Worm (Caenorhabditis elegans) whole organism, young adult: ENCODE results near the gene zig-13.
A peak's percentile ranks its signal among the peaks of the same experiment; 100 is the strongest.

Experiments
- B0336.3 ChIP-seq: fragments of 200-800 bp; sonication (Bioruptor generic); IDR thresholded peaks from 2 replicates; pipeline ENCODE4 v1.3.6; 2022; ENCODE audit warnings: missing genetic modification characterization, missing compliant biosample characterization
- D2030.7 ChIP-seq: fragments of 200-800 bp; sonication (Bioruptor generic); IDR thresholded peaks from 2 replicates; pipeline ENCODE4 v1.3.6; 2022; ENCODE audit warnings: missing genetic modification reagents, missing genetic modification characterization, missing compliant biosample characterization
- F39B2.1 ChIP-seq: fragments of 200-800 bp; sonication (Bioruptor generic); IDR thresholded peaks from 2 replicates; pipeline ENCODE4 v1.3.6; 2022; ENCODE audit warnings: missing genetic modification reagents, missing genetic modification characterization, missing compliant biosample characterization
- F49E8.2 ChIP-seq: sonication (generic microtip); optimal IDR thresholded peaks from 3 replicates; lab custom pipeline; 2017; ENCODE audit warnings: missing genetic modification characterization, mild to moderate bottlenecking, missing compliant biosample characterization, antibody characterized with exemption, moderate library complexity; ENCODE audit not compliant: insufficient read depth
- T26A5.8 ChIP-seq: sonication (generic microtip); optimal IDR thresholded peaks from 2 replicates; lab custom pipeline; 2016; ENCODE audit warnings: missing genetic modification characterization, missing compliant biosample characterization
- Y53F4B.3 ChIP-seq: fragments of 200-800 bp; sonication (Bioruptor generic); IDR thresholded peaks from 2 replicates; pipeline ENCODE4 v1.3.6; 2022; ENCODE audit warnings: missing genetic modification reagents, missing genetic modification characterization, missing compliant biosample characterization
- Y56A3A.18 ChIP-seq: fragments of 200-800 bp; sonication (Bioruptor generic); IDR thresholded peaks from 2 replicates; pipeline ENCODE4 v1.3.6; 2022; ENCODE audit warnings: missing genetic modification reagents, missing genetic modification characterization, missing compliant biosample characterization
- atf-7 ChIP-seq: sonication (generic microtip); optimal IDR thresholded peaks from 2 replicates; lab custom pipeline; 2017; ENCODE audit warnings: mild to moderate bottlenecking, missing genetic modification characterization, missing compliant biosample characterization
- athp-1 ChIP-seq: sonication (generic microtip); optimal IDR thresholded peaks from 2 replicates; lab custom pipeline; 2017; ENCODE audit warnings: mild to moderate bottlenecking, missing genetic modification characterization, missing compliant biosample characterization
- attf-3 ChIP-seq: fragments of 200-800 bp; sonication (Bioruptor generic); conservative IDR thresholded peaks from 2 replicates; pipeline ENCODE4 v1.3.6; 2022; ENCODE audit warnings: missing genetic modification reagents, missing genetic modification characterization, missing compliant biosample characterization
- attf-5 ChIP-seq: fragments of 200-800 bp; sonication (Bioruptor generic); optimal IDR thresholded peaks from 2 replicates; lab custom pipeline; 2018; ENCODE audit warnings: mild to moderate bottlenecking, missing genetic modification characterization, missing compliant biosample characterization
- attf-6 ChIP-seq: fragments of 200-800 bp; sonication (Bioruptor generic); IDR thresholded peaks from 2 replicates; pipeline ENCODE4 v1.3.6; 2022; ENCODE audit warnings: missing genetic modification reagents, missing genetic modification characterization, missing compliant biosample characterization
- ccch-3 ChIP-seq: fragments of 200-800 bp; sonication (Bioruptor generic); optimal IDR thresholded peaks from 2 replicates; lab custom pipeline; 2018; ENCODE audit warnings: mild to moderate bottlenecking, missing genetic modification characterization, missing compliant biosample characterization
- cebp-1 ChIP-seq, 2 experiments: fragments of 200-800 bp in 1 of 2; sonication (Bioruptor generic) in 1 of 2; sonication (generic microtip) in 1 of 2; IDR thresholded peaks in 1 of 2; optimal IDR thresholded peaks in 1 of 2; 2 replicates each; pipeline versions ENCODE4 v1.3.6 to Lab custom; 2017 to 2022; ENCODE audit warnings: missing compliant biosample characterization in 2 of 2, missing genetic modification characterization in 2 of 2, mild to moderate bottlenecking in 1 of 2, missing genetic modification reagents in 1 of 2, moderate library complexity in 1 of 2
- ceh-40 ChIP-seq: fragments of 200-800 bp; sonication (Bioruptor generic); IDR thresholded peaks from 2 replicates; pipeline ENCODE4 v1.3.6; 2022; ENCODE audit warnings: missing genetic modification characterization, missing compliant biosample characterization
- chd-7 ChIP-seq: sonication (generic microtip); optimal IDR thresholded peaks from 2 replicates; lab custom pipeline; 2016; ENCODE audit warnings: mild to moderate bottlenecking, missing genetic modification characterization, moderate library complexity, missing compliant biosample characterization
- dox-1 ChIP-seq: fragments of 200-800 bp; sonication (Bioruptor generic); IDR thresholded peaks from 2 replicates; pipeline ENCODE4 v1.3.6; 2022; ENCODE audit warnings: missing genetic modification reagents, missing genetic modification characterization, missing compliant biosample characterization
- egl-18 ChIP-seq: fragments of 200-800 bp; sonication (Bioruptor generic); IDR thresholded peaks from 2 replicates; pipeline ENCODE4 v1.3.6; 2022; ENCODE audit warnings: missing genetic modification reagents, missing genetic modification characterization, missing compliant biosample characterization
- egrh-3 ChIP-seq: fragments of 200-800 bp; sonication (Bioruptor generic); IDR thresholded peaks from 2 replicates; pipeline ENCODE4 v1.3.6; 2022; ENCODE audit warnings: missing genetic modification reagents, missing genetic modification characterization, missing compliant biosample characterization
- gei-17 ChIP-seq: fragments of 200-800 bp; sonication (Bioruptor generic); optimal IDR thresholded peaks from 2 replicates; lab custom pipeline; 2018; ENCODE audit warnings: mild to moderate bottlenecking, missing genetic modification characterization, missing compliant biosample characterization
- hmg-1.2 ChIP-seq: fragments of 200-800 bp; sonication (Bioruptor generic); IDR thresholded peaks from 2 replicates; pipeline ENCODE4 v1.3.6; 2022; ENCODE audit warnings: missing genetic modification reagents, missing genetic modification characterization, missing compliant biosample characterization
- hrde-1 ChIP-seq: sonication (generic microtip); optimal IDR thresholded peaks from 2 replicates; lab custom pipeline; 2016; ENCODE audit warnings: missing genetic modification characterization, mild to moderate bottlenecking, missing compliant biosample characterization, moderate library complexity, missing genotype, missing genetic modification reagents, borderline replicate concordance
- lir-1 ChIP-seq: fragments of 200-800 bp; sonication (Bioruptor generic); conservative IDR thresholded peaks from 2 replicates; pipeline ENCODE4 v1.3.6; 2022; ENCODE audit warnings: missing genetic modification reagents, missing genetic modification characterization, missing compliant biosample characterization
- madf-10 ChIP-seq: sonication (generic microtip); optimal IDR thresholded peaks from 2 replicates; lab custom pipeline; 2016; ENCODE audit warnings: mild to moderate bottlenecking, missing genetic modification characterization, missing compliant biosample characterization
- mcd-1 ChIP-seq: fragments of 200-800 bp; sonication (Bioruptor generic); IDR thresholded peaks from 2 replicates; pipeline ENCODE4 v1.3.6; 2022; ENCODE audit warnings: missing genetic modification reagents, missing genetic modification characterization, missing compliant biosample characterization
- mes-4 ChIP-seq: sonication (generic microtip); optimal IDR thresholded peaks from 2 replicates; lab custom pipeline; 2016; ENCODE audit warnings: missing genotype, missing genetic modification characterization, missing compliant biosample characterization
- mxl-1 ChIP-seq: sonication (generic microtip); optimal IDR thresholded peaks from 2 replicates; lab custom pipeline; 2016; ENCODE audit warnings: missing genetic modification characterization, missing compliant biosample characterization
- nhr-80 ChIP-seq: sonication (generic microtip); optimal IDR thresholded peaks from 2 replicates; lab custom pipeline; 2016; ENCODE audit warnings: missing genetic modification characterization, missing compliant biosample characterization
- pbrm-1 ChIP-seq: fragments of 200-800 bp; sonication (Bioruptor generic); IDR thresholded peaks from 2 replicates; pipeline ENCODE4 v1.3.6; 2022; ENCODE audit warnings: missing genetic modification reagents, missing genetic modification characterization, missing compliant biosample characterization
- rcor-1 ChIP-seq: fragments of 200-800 bp; sonication (Bioruptor generic); IDR thresholded peaks from 2 replicates; pipeline ENCODE4 v1.3.6; 2022; ENCODE audit warnings: missing genetic modification reagents, missing genetic modification characterization, missing compliant biosample characterization
- rec-8 ChIP-seq, 2 experiments: sonication (generic microtip); optimal IDR thresholded peaks; 2 replicates each; lab custom pipeline; 2016; ENCODE audit warnings: mild to moderate bottlenecking in 2 of 2, missing genetic modification characterization in 2 of 2, missing genetic modification reagents in 2 of 2, missing genotype in 2 of 2, missing biosample characterization in 1 of 2, missing compliant biosample characterization in 1 of 2, moderate library complexity in 1 of 2
- snpc-1.1 ChIP-seq: sonication (generic microtip); optimal IDR thresholded peaks from 2 replicates; lab custom pipeline; 2017; ENCODE audit warnings: missing genetic modification characterization, mild to moderate bottlenecking, missing compliant biosample characterization, antibody characterized with exemption, moderate library complexity, missing genotype, missing genetic modification reagents; ENCODE audit not compliant: insufficient read depth
- snpc-4 ChIP-seq, 5 experiments: fragments of 150-350 bp in 1 of 5; sonication (generic microtip) in 4 of 5; optimal IDR thresholded peaks; 2 replicates each; lab custom pipeline; 2014 to 2018; ENCODE audit warnings: missing genetic modification characterization in 5 of 5, missing biosample characterization in 3 of 5, antibody characterized with exemption in 2 of 5, mild to moderate bottlenecking in 2 of 5, missing compliant biosample characterization in 2 of 5, missing genotype in 2 of 5, moderate library complexity in 2 of 5, missing genetic modification reagents in 1 of 5
- zfh-2 ChIP-seq: fragments of 200-800 bp; sonication (Bioruptor generic); conservative IDR thresholded peaks from 2 replicates; pipeline ENCODE4 v1.3.6; 2022; ENCODE audit warnings: missing genetic modification reagents, missing genetic modification characterization, missing compliant biosample characterization
- ztf-25 ChIP-seq: fragments of 200-800 bp; sonication (Bioruptor generic); IDR thresholded peaks from 2 replicates; pipeline ENCODE4 v1.3.6; 2022; ENCODE audit warnings: missing genetic modification reagents, missing genetic modification characterization, missing compliant biosample characterization

The zig-13 gene

ce11 chrIII:190686-191085 lies 34.1 kb upstream of the zig-13 start, which contains the start of gene cox-17:
cox-17 (plus strand) TSS chrIII:190986.
- TF ChIP-seq ccch-3 (GFP tag; lab: Kevin White, UChicago) (no peak), athp-1 (tag; lab: Kevin White, UChicago) (peak; percentile 54)

ce11 chrIII:189280-189679 lies 32.7 kb upstream of the zig-13 start:
- no peak for TF ChIP-seq rcor-1 (GFP tag; lab: Robert Waterston, UW)
- TF ChIP-seq T26A5.8 (tag; lab: Kevin White, UChicago), result no peak
- no peak for TF ChIP-seq cebp-1 (GFP tag; IDR thresholded peaks at IDR 0.05; lab: Robert Waterston, UW)
- peak; percentile 79 for TF ChIP-seq cebp-1 (tag; optimal IDR thresholded peaks at IDR 0.05; lab: Kevin White, UChicago)
- TF ChIP-seq snpc-1.1 (tag; lab: Kevin White, UChicago), result no peak

ce11 chrIII:188426-188888 lies 31.9 kb upstream of the zig-13 start, which contains the start of gene ubc-20:
ubc-20 (plus strand) TSS chrIII:188838.
- TF ChIP-seq ztf-25 (GFP tag; lab: Robert Waterston, UW) (no peak), gei-17 (GFP tag; lab: Kevin White, UChicago) (no peak), egl-18 (GFP tag; lab: Robert Waterston, UW) (no peak), attf-5 (GFP tag; lab: Kevin White, UChicago) (peak; percentile 70), chd-7 (tag; lab: Kevin White, UChicago) (no peak), nhr-80 (tag; lab: Kevin White, UChicago) (peak; percentile 25), rec-8 (tag; optimal IDR thresholded peaks at IDR 0.05; lab: Kevin White, UChicago) (no peak), cebp-1 (GFP tag; IDR thresholded peaks at IDR 0.05; lab: Robert Waterston, UW) (no peak), cebp-1 (tag; optimal IDR thresholded peaks at IDR 0.05; lab: Kevin White, UChicago) (peak; percentile 14), mxl-1 (tag; lab: Kevin White, UChicago) (no peak), attf-3 (GFP tag; lab: Robert Waterston, UW) (peak; percentile 95)

ce11 chrIII:187829-188228 lies 31.3 kb upstream of the zig-13 start, which contains the start of gene mxl-2:
mxl-2 (minus strand) TSS chrIII:188131.
- TF ChIP-seq zfh-2 (peak; percentile 68), egrh-3 (GFP tag; lab: Robert Waterston, UW) (no peak)

ce11 chrIII:185909-186308 lies 29.4 kb upstream of the zig-13 start:
- peak; percentile 49 for TF ChIP-seq hmg-1.2 (GFP tag; lab: Robert Waterston, UW)
- 0 out of 2 replicates have a peak, but pooled peaks have one; percentile 31 for TF ChIP-seq B0336.3 (GFP tag; lab: Robert Waterston, UW)
- peak; percentile 53; the same call in 1 of the 2 replicates for TF ChIP-seq attf-6 (GFP tag; lab: Robert Waterston, UW)
- TF ChIP-seq D2030.7, result 0 out of 2 replicates have a peak, but pooled peaks have one; percentile 13
- TF ChIP-seq snpc-4 (GFP tag; optimal IDR thresholded peaks at IDR 0.05; lab: Kevin White, UChicago), result peak; percentile 32
- TF ChIP-seq snpc-4 (tag; optimal IDR thresholded peaks at IDR 0.05; lab: Kevin White, UChicago), result peak in 2 of 4 experiments; percentile 87 to 90
- peak; percentile 75 for TF ChIP-seq snpc-1.1 (tag; lab: Kevin White, UChicago)
- 0 out of 2 replicates have a peak, but pooled peaks have one; percentile 32 for TF ChIP-seq pbrm-1 (GFP tag; lab: Robert Waterston, UW)
- TF ChIP-seq Y56A3A.18 (GFP tag; lab: Robert Waterston, UW), result 0 out of 2 replicates have a peak, but pooled peaks have one; percentile 8
- TF ChIP-seq, all 124 proteins: peak for 8; not testable (repeated sequence) for 116

- TF ChIP-seq mcd-1 (GFP tag; lab: Robert Waterston, UW) (no peak), hrde-1 (tag; lab: Kevin White, UChicago) (no peak), T26A5.8 (tag; lab: Kevin White, UChicago) (no peak), F39B2.1 (no peak), ccch-3 (GFP tag; lab: Kevin White, UChicago) (no peak), ceh-40 (GFP tag; lab: Robert Waterston, UW) (no peak), ztf-25 (GFP tag; lab: Robert Waterston, UW) (no peak), lir-1 (GFP tag; lab: Robert Waterston, UW) (no peak), F49E8.2 (tag; lab: Kevin White, UChicago) (no peak), mes-4 (tag; lab: Kevin White, UChicago) (no peak), Y56A3A.18 (GFP tag; lab: Robert Waterston, UW) (no peak), Y53F4B.3 (GFP tag; lab: Robert Waterston, UW) (no peak), nhr-80 (tag; lab: Kevin White, UChicago) (no peak), dox-1 (GFP tag; lab: Robert Waterston, UW) (no peak), attf-3 (GFP tag; lab: Robert Waterston, UW) (no peak), madf-10 (no peak), atf-7 (tag; lab: Kevin White, UChicago) (no peak)
Observed at ce11 chrIII:184335-184734, 27.8 kb upstream of the zig-13 start.
